Worm (Caenorhabditis elegans): ENCODE results near the gene hbl-1.

- TF ChIP-seq flt-1 (GFP tag; IDR thresholded peaks at IDR 0.05) (no peak), ztf-23 (GFP tag; IDR thresholded peaks at IDR 0.05) (no peak), cog-1 (tag; optimal IDR thresholded peaks at IDR 0.05) (no peak), ref-1 (GFP tag; conservative IDR thresholded peaks at IDR 0.05) (no peak), ztf-29 (GFP tag; IDR thresholded peaks at IDR 0.05) (no peak)
Measured at ce11 chrX:5772538-5773154, 49.3 kb upstream of the hbl-1 start.
